Worm (Caenorhabditis elegans) whole organism, L2 larva: ENCODE measurements around the gene C52D10.3.

Source experiments
- Y55F3AM.14 ChIP-seq: fragments of 200-800 bp; sonication (Bioruptor generic); optimal IDR thresholded peaks from 2 replicates; lab custom pipeline; 2018; ENCODE audit warnings: mild to moderate bottlenecking, missing genetic modification characterization, missing compliant biosample characterization
- ZK546.5 ChIP-seq: sonication (generic microtip); optimal IDR thresholded peaks from 2 replicates; lab custom pipeline; 2017; ENCODE audit warnings: missing biosample characterization, missing genetic modification characterization
- lin-13 ChIP-seq: fragments of 150-350 bp; optimal IDR thresholded peaks from 2 replicates; lab custom pipeline; 2014; ENCODE audit warnings: missing biosample characterization, missing genetic modification reagents, missing genetic modification characterization

DNA sequence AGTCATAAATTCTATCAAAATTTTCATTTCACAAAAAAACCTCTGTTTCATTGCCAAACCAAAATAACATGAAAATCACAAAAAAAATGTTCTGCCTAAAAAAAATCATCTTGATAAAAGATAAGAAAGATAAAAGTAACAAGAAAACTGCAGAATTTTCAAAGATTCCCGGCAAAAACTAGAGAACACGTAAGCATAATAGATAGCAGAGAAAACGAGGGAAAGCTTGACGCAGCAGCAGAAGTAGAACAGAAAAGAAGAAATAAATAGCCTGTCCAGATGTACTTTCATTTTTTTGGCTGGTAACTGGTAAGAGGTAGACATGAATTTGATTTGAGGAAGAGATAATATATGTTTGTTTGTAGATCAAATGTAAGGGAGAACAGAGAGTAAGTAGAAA is 34.5 kb downstream of the C52D10.3 start:
- TF ChIP-seq Y55F3AM.14 (GFP tag; lab: Kevin White, UChicago): no peak
- no peak for TF ChIP-seq lin-13 (GFP tag; lab: Kevin White, UChicago)
- no peak for TF ChIP-seq ZK546.5
